Fruit fly (Drosophila melanogaster): ENCODE results near the gene mkg-p.
A peak's percentile ranks its signal among the peaks of the same experiment; 100 is the strongest.

The mkg-p gene

dm6 chr3L:8363266-8363665 is 41.8 kb downstream of the mkg-p start:
- TF ChIP-seq CG6276 (GFP tag; optimal IDR thresholded peaks at IDR 0.05) (no peak), Eip93F (GFP tag; optimal IDR thresholded peaks at IDR 0.05) (no peak), fd59A (GFP tag; optimal IDR thresholded peaks at IDR 0.05) (no peak), fkh (GFP tag; optimal IDR thresholded peaks at IDR 0.05) (no peak), salr (GFP tag; optimal IDR thresholded peaks at IDR 0.05) (no peak), CG11902 (GFP tag; optimal IDR thresholded peaks at IDR 0.05) (no peak), svp (GFP tag) (no peak), Eip75B (GFP tag; optimal IDR thresholded peaks at IDR 0.05) (no peak), CG9139 (GFP tag; optimal IDR thresholded peaks at IDR 0.05) (no peak), CG8319 (GFP tag; optimal IDR thresholded peaks at IDR 0.05) (no peak), CG32006 (GFP tag; optimal IDR thresholded peaks at IDR 0.05) (no peak), Hr39 (GFP tag; optimal IDR thresholded peaks at IDR 0.05) (no peak), vri (GFP tag; optimal IDR thresholded peaks at IDR 0.05) (no peak), CG34406 (GFP tag; optimal IDR thresholded peaks at IDR 0.05) (no peak), Sox15 (GFP tag; optimal IDR thresholded peaks at IDR 0.05) (no peak), achi (GFP tag; optimal IDR thresholded peaks at IDR 0.05) (no peak), CG8632 (GFP tag; optimal IDR thresholded peaks at IDR 0.05) (no peak), Ets96B (tag; optimal IDR thresholded peaks at IDR 0.05) (no peak)

DNA sequence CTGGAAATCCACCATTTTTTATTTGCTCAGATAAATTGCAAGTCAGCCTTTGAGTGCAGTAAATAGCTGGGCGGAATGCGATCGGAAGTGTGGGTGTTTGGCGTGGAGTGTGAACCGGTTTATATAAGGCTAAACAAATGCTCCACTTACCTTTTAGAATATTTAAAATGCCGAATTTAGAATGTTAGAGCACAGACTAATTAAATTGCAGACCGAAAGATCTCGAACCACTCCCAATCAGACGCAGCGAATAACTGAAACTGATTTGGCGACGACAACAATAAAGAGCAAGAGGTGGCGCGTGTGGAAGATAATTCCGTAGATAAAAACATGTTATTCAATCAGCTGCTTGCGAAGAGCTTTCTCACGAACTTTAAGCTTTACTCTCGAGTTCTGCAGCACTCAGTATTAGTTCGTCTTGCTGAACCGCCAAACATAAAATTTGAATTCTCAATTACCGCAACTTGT is 44.4 kb downstream of the mkg-p start, which contains the start of gene Idh:
TSS of gene Idh (minus strand) at position 264 of the 468 bp plus-strand sequence.
- TF ChIP-seq Lpt (GFP tag; optimal IDR thresholded peaks at IDR 0.05): peak; percentile 17
- no peak for TF ChIP-seq CG31627 (GFP tag; optimal IDR thresholded peaks at IDR 0.05)
- no peak for TF ChIP-seq lz (GFP tag; optimal IDR thresholded peaks at IDR 0.05)
- no peak for TF ChIP-seq CG11294 (GFP tag; IDR thresholded peaks at IDR 0.05)
- TF ChIP-seq CG16779 (tag; optimal IDR thresholded peaks at IDR 0.05): no peak
- no peak for TF ChIP-seq CG10631 (GFP tag; optimal IDR thresholded peaks at IDR 0.05)
- no peak for TF ChIP-seq CG10669 (GFP tag; optimal IDR thresholded peaks at IDR 0.05)
- peak; percentile 18 for TF ChIP-seq CG34406 (GFP tag; optimal IDR thresholded peaks at IDR 0.05)
- TF ChIP-seq Eip78C (GFP tag): peak; percentile 82
- TF ChIP-seq CG7368 (GFP tag; optimal IDR thresholded peaks at IDR 0.05): no peak
- TF ChIP-seq Smox (GFP tag; optimal IDR thresholded peaks at IDR 0.05): no peak
- no peak for TF ChIP-seq salr (GFP tag; optimal IDR thresholded peaks at IDR 0.05)
- no peak for TF ChIP-seq fd85E (GFP tag; optimal IDR thresholded peaks at IDR 0.05)
- no peak for TF ChIP-seq acj6 (GFP tag; optimal IDR thresholded peaks at IDR 0.05)
- TF ChIP-seq pdm3 (GFP tag; optimal IDR thresholded peaks at IDR 0.05): no peak
- TF ChIP-seq Hr38 (GFP tag; optimal IDR thresholded peaks at IDR 0.05): no peak
- peak; percentile 50; the same call in 1 of the 2 replicates for TF ChIP-seq CG15336 (GFP tag; IDR thresholded peaks at IDR 0.05)
- TF ChIP-seq Hr4 (GFP tag; optimal IDR thresholded peaks at IDR 0.05): no peak
- no peak for TF ChIP-seq Gug (GFP tag; IDR thresholded peaks at IDR 0.05)
- no peak for TF ChIP-seq CG3032 (tag; optimal IDR thresholded peaks at IDR 0.05)
- TF ChIP-seq net (GFP tag; optimal IDR thresholded peaks at IDR 0.05): peak; percentile 63
- TF ChIP-seq Blimp-1 (GFP tag; optimal IDR thresholded peaks at IDR 0.05): peak; percentile 25
- no peak for TF ChIP-seq CG11902 (GFP tag; optimal IDR thresholded peaks at IDR 0.05)
- no peak for TF ChIP-seq CG6792 (GFP tag; optimal IDR thresholded peaks at IDR 0.05)
- TF ChIP-seq CG1621 (tag; optimal IDR thresholded peaks at IDR 0.05): no peak
- TF ChIP-seq Hr39 (GFP tag; optimal IDR thresholded peaks at IDR 0.05): no peak
- no peak for TF ChIP-seq fkh (GFP tag; optimal IDR thresholded peaks at IDR 0.05)
- TF ChIP-seq CG6854 (GFP tag; optimal IDR thresholded peaks at IDR 0.05): peak; percentile 40
- TF ChIP-seq CG4318 (GFP tag; optimal IDR thresholded peaks at IDR 0.05): no peak
- TF ChIP-seq ss (GFP tag; optimal IDR thresholded peaks at IDR 0.05): peak in 1 of 2 experiments; percentile 32
- no peak for TF ChIP-seq Sox15 (GFP tag; optimal IDR thresholded peaks at IDR 0.05)
- TF ChIP-seq Sox102F (GFP tag; optimal IDR thresholded peaks at IDR 0.05): peak; percentile 58
- TF ChIP-seq spab (GFP tag; optimal IDR thresholded peaks at IDR 0.05): no peak
- no peak for TF ChIP-seq cyc (GFP tag; optimal IDR thresholded peaks at IDR 0.05)
- TF ChIP-seq dac (GFP tag; optimal IDR thresholded peaks at IDR 0.05): no peak
- TF ChIP-seq CG9139 (GFP tag; optimal IDR thresholded peaks at IDR 0.05): no peak
- TF ChIP-seq achi (GFP tag; optimal IDR thresholded peaks at IDR 0.05): no peak
- TF ChIP-seq OdsH (GFP tag; optimal IDR thresholded peaks at IDR 0.05): no peak
- no peak for TF ChIP-seq CG32006 (GFP tag; optimal IDR thresholded peaks at IDR 0.05)
- no peak for TF ChIP-seq Ets21C (GFP tag; optimal IDR thresholded peaks at IDR 0.05)
- no peak for TF ChIP-seq Sox14 (GFP tag; optimal IDR thresholded peaks at IDR 0.05)
- no peak for TF ChIP-seq CG8319 (GFP tag; optimal IDR thresholded peaks at IDR 0.05)
